Worm (Caenorhabditis elegans) whole organism, L4 larva: ENCODE data around the gene gck-4.

Experiments used
- F10B5.3 ChIP-seq: sonication (generic microtip); optimal IDR thresholded peaks from 2 replicates; lab custom pipeline; 2016; ENCODE audit warnings: mild to moderate bottlenecking, missing genetic modification characterization, missing compliant biosample characterization
- F26F4.8 ChIP-seq: fragments of 200-800 bp; sonication (Bioruptor generic); conservative IDR thresholded peaks from 2 replicates; pipeline ENCODE4 v1.3.6; 2022; ENCODE audit warnings: missing genetic modification characterization, missing compliant biosample characterization
- F44E2.7 ChIP-seq: fragments of 200-800 bp; sonication (Bioruptor generic); IDR thresholded peaks from 2 replicates; pipeline ENCODE4 v2.1.2; 2022; ENCODE audit warnings: missing genetic modification characterization, missing compliant biosample characterization
- T20F7.1 ChIP-seq: fragments of 200-800 bp; sonication (Bioruptor generic); optimal IDR thresholded peaks from 2 replicates; lab custom pipeline; 2018; ENCODE audit warnings: mild to moderate bottlenecking, missing genetic modification characterization, missing compliant biosample characterization
- T26A8.4 ChIP-seq: fragments of 200-800 bp; sonication (Bioruptor generic); IDR thresholded peaks from 2 replicates; pipeline ENCODE4 v1.3.6; 2022; ENCODE audit warnings: missing genetic modification characterization, missing compliant biosample characterization
- ceh-44 ChIP-seq: fragments of 200-800 bp; sonication (Bioruptor generic); IDR thresholded peaks from 2 replicates; pipeline ENCODE4 v1.3.6; 2022; ENCODE audit warnings: missing genetic modification reagents, missing genetic modification characterization, missing compliant biosample characterization
- ceh-62 ChIP-seq: sonication (generic microtip); optimal IDR thresholded peaks from 2 replicates; lab custom pipeline; 2017; ENCODE audit warnings: missing biosample characterization, missing genetic modification characterization
- cey-2 ChIP-seq: sonication (generic microtip); optimal IDR thresholded peaks from 3 replicates; lab custom pipeline; 2017; ENCODE audit warnings: missing genetic modification characterization, mild to moderate bottlenecking, missing compliant biosample characterization, antibody characterized with exemption, borderline replicate concordance; ENCODE audit not compliant: insufficient read depth
- ctbp-1 ChIP-seq: fragments of 200-800 bp; sonication (Bioruptor generic); IDR thresholded peaks from 2 replicates; pipeline ENCODE4 v1.3.6; 2022; ENCODE audit warnings: missing genetic modification reagents, missing genetic modification characterization, missing compliant biosample characterization
- daf-12 ChIP-seq: fragments of 150-350 bp; optimal IDR thresholded peaks from 2 replicates; lab custom pipeline; 2014; ENCODE audit warnings: missing biosample characterization, missing genetic modification reagents, missing genetic modification characterization
- daf-16 ChIP-seq, 3 experiments: sonication (generic microtip); optimal IDR thresholded peaks; 2 replicates each; lab custom pipeline; 2016 to 2017; ENCODE audit warnings: missing genetic modification characterization in 3 of 3, missing genetic modification reagents in 3 of 3, mild to moderate bottlenecking in 2 of 3, missing compliant biosample characterization in 2 of 3, missing biosample characterization in 1 of 3, moderate library complexity in 1 of 3
- dmd-6 ChIP-seq: fragments of 200-800 bp; sonication (Bioruptor generic); IDR thresholded peaks from 2 replicates; pipeline ENCODE4 v1.3.6; 2022; ENCODE audit warnings: missing genetic modification reagents, missing genetic modification characterization, missing compliant biosample characterization
- dmd-8 ChIP-seq: fragments of 200-800 bp; sonication (Bioruptor generic); IDR thresholded peaks from 2 replicates; pipeline ENCODE4 v1.3.6; 2022; ENCODE audit warnings: missing genetic modification characterization, missing compliant biosample characterization
- dmd-9 ChIP-seq: fragments of 200-800 bp; sonication (Bioruptor generic); IDR thresholded peaks from 2 replicates; pipeline ENCODE4 v1.3.6; 2022; ENCODE audit warnings: missing genetic modification reagents, missing genetic modification characterization, missing compliant biosample characterization
- duxl-1 ChIP-seq: sonication (generic microtip); optimal IDR thresholded peaks from 2 replicates; lab custom pipeline; 2016; ENCODE audit warnings: mild to moderate bottlenecking, missing genetic modification characterization, moderate library complexity, missing compliant biosample characterization; ENCODE audit not compliant: poor library complexity
- dve-1 ChIP-seq: sonication (generic microtip); optimal IDR thresholded peaks from 2 replicates; lab custom pipeline; 2017; ENCODE audit warnings: antibody characterized with exemption, mild to moderate bottlenecking, missing genetic modification characterization, missing compliant biosample characterization; ENCODE audit not compliant: insufficient read depth
- fkh-10 ChIP-seq: fragments of 150-350 bp; optimal IDR thresholded peaks from 2 replicates; lab custom pipeline; 2014; ENCODE audit warnings: missing biosample characterization, missing genetic modification reagents, missing genetic modification characterization
- gei-8 ChIP-seq: fragments of 200-800 bp; sonication (Bioruptor generic); optimal IDR thresholded peaks from 2 replicates; lab custom pipeline; 2018; ENCODE audit warnings: mild to moderate bottlenecking, missing genetic modification characterization, missing compliant biosample characterization
- hlh-11 ChIP-seq: fragments of 200-800 bp; sonication (Bioruptor generic); optimal IDR thresholded peaks from 2 replicates; lab custom pipeline; 2018; ENCODE audit warnings: mild to moderate bottlenecking, missing genetic modification characterization, missing compliant biosample characterization
- lim-7 ChIP-seq: fragments of 200-800 bp; sonication (Bioruptor generic); IDR thresholded peaks from 2 replicates; pipeline ENCODE4 v1.3.6; 2022; ENCODE audit warnings: missing genetic modification characterization, missing compliant biosample characterization
- lin-1 ChIP-seq: fragments of 200-800 bp; sonication (Bioruptor generic); IDR thresholded peaks from 2 replicates; pipeline ENCODE4 v1.3.6; 2022; ENCODE audit warnings: missing genetic modification reagents, missing genetic modification characterization, missing compliant biosample characterization
- lin-13 ChIP-seq: fragments of 150-350 bp; optimal IDR thresholded peaks from 2 replicates; lab custom pipeline; 2014; ENCODE audit warnings: missing biosample characterization, missing genetic modification reagents, missing genetic modification characterization
- lin-29 ChIP-seq: fragments of 200-800 bp; sonication (Bioruptor generic); IDR thresholded peaks from 2 replicates; pipeline ENCODE4 v1.3.6; 2022; ENCODE audit warnings: missing genetic modification reagents, missing genetic modification characterization, missing compliant biosample characterization
- lin-38 ChIP-seq: fragments of 200-800 bp; sonication (Bioruptor generic); IDR thresholded peaks from 2 replicates; pipeline ENCODE4 v1.3.6; 2022; ENCODE audit warnings: missing genetic modification reagents, missing genetic modification characterization, missing compliant biosample characterization
- lir-3 ChIP-seq: sonication (generic microtip); optimal IDR thresholded peaks from 2 replicates; lab custom pipeline; 2016; ENCODE audit warnings: mild to moderate bottlenecking, missing genetic modification characterization, missing compliant biosample characterization
- lsy-2 ChIP-seq, 2 experiments: fragments of 150-350 bp in 1 of 2; sonication (generic microtip) in 1 of 2; optimal IDR thresholded peaks; 2 replicates each; lab custom pipeline; 2014 to 2017; ENCODE audit warnings: missing biosample characterization in 2 of 2, missing genetic modification characterization in 2 of 2
- madf-9 ChIP-seq: fragments of 200-800 bp; sonication (Bioruptor generic); conservative IDR thresholded peaks from 2 replicates; pipeline ENCODE4 v1.3.6; 2022; ENCODE audit warnings: missing genetic modification reagents, missing genetic modification characterization, missing compliant biosample characterization
- mdl-1 ChIP-seq, 2 experiments: fragments of 150-350 bp in 1 of 2; sonication (generic microtip) in 1 of 2; optimal IDR thresholded peaks; 2 replicates each; lab custom pipeline; 2014 to 2017; ENCODE audit warnings: missing biosample characterization in 2 of 2, missing genetic modification characterization in 2 of 2
- mep-1 ChIP-seq: fragments of 150-350 bp; sonication (generic microtip); optimal IDR thresholded peaks from 3 replicates; lab custom pipeline; 2014; ENCODE audit warnings: missing biosample characterization, missing genetic modification characterization
- mxl-3 ChIP-seq: fragments of 200-800 bp; sonication (Bioruptor generic); optimal IDR thresholded peaks from 2 replicates; lab custom pipeline; 2018; ENCODE audit warnings: mild to moderate bottlenecking, missing genetic modification characterization, missing compliant biosample characterization
- nhr-10 ChIP-seq: fragments of 150-350 bp; optimal IDR thresholded peaks from 2 replicates; lab custom pipeline; 2014; ENCODE audit warnings: missing biosample characterization, missing genetic modification characterization
- nhr-111 ChIP-seq: fragments of 200-800 bp; sonication (Bioruptor generic); optimal IDR thresholded peaks from 2 replicates; lab custom pipeline; 2018; ENCODE audit warnings: mild to moderate bottlenecking, missing genetic modification characterization, missing compliant biosample characterization
- nhr-237 ChIP-seq: sonication (generic microtip); optimal IDR thresholded peaks from 2 replicates; lab custom pipeline; 2017; ENCODE audit warnings: missing biosample characterization, missing genetic modification characterization
- nhr-28 ChIP-seq: fragments of 150-350 bp; optimal IDR thresholded peaks from 2 replicates; lab custom pipeline; 2014; ENCODE audit warnings: missing biosample characterization, missing genetic modification characterization
- nhr-41 ChIP-seq: fragments of 200-800 bp; sonication (Bioruptor generic); IDR thresholded peaks from 2 replicates; pipeline ENCODE4 v1.3.6; 2022; ENCODE audit warnings: missing genetic modification reagents, missing genetic modification characterization, missing compliant biosample characterization
- nhr-42 ChIP-seq: fragments of 200-800 bp; sonication (Bioruptor generic); IDR thresholded peaks from 2 replicates; pipeline ENCODE4 v1.3.6; 2022; ENCODE audit warnings: missing genetic modification characterization, missing compliant biosample characterization
- nhr-48 ChIP-seq: sonication (generic microtip); optimal IDR thresholded peaks from 2 replicates; lab custom pipeline; 2016; ENCODE audit warnings: mild to moderate bottlenecking, missing genetic modification characterization, missing compliant biosample characterization
- nhr-6 ChIP-seq: fragments of 150-350 bp; optimal IDR thresholded peaks from 2 replicates; lab custom pipeline; 2014; ENCODE audit warnings: missing biosample characterization, missing genetic modification characterization
- nhr-77 ChIP-seq: fragments of 150-350 bp; optimal IDR thresholded peaks from 2 replicates; lab custom pipeline; 2014; ENCODE audit warnings: missing biosample characterization, missing genetic modification characterization
- pha-4 ChIP-seq, 2 experiments: fragments of 150-350 bp in 1 of 2; fragments of 200-800 bp in 1 of 2; sonication (Bioruptor generic) in 1 of 2; IDR thresholded peaks in 1 of 2; optimal IDR thresholded peaks in 1 of 2; 2 replicates each; pipeline versions ENCODE4 v1.3.6 to Lab custom; 2014 to 2022; ENCODE audit warnings: missing genetic modification characterization in 2 of 2, missing genetic modification reagents in 2 of 2, missing biosample characterization in 1 of 2, missing compliant biosample characterization in 1 of 2
- php-3 ChIP-seq: fragments of 200-800 bp; sonication (Bioruptor generic); IDR thresholded peaks from 2 replicates; pipeline ENCODE4 v1.3.6; 2022; ENCODE audit warnings: missing genetic modification reagents, missing genetic modification characterization, missing compliant biosample characterization
- sdz-12 ChIP-seq: fragments of 200-800 bp; sonication (Bioruptor generic); optimal IDR thresholded peaks from 2 replicates; lab custom pipeline; 2018; ENCODE audit warnings: mild to moderate bottlenecking, missing genetic modification characterization, missing compliant biosample characterization
- set-16 ChIP-seq: fragments of 200-800 bp; sonication (Bioruptor generic); IDR thresholded peaks from 2 replicates; pipeline ENCODE4 v1.3.6; 2022; ENCODE audit warnings: missing genetic modification reagents, missing genetic modification characterization, missing compliant biosample characterization
- spr-3 ChIP-seq: fragments of 200-800 bp; sonication (Bioruptor generic); optimal IDR thresholded peaks from 2 replicates; lab custom pipeline; 2018; ENCODE audit warnings: mild to moderate bottlenecking, missing genetic modification characterization, missing compliant biosample characterization
- tra-1 ChIP-seq: fragments of 200-800 bp; sonication (Bioruptor generic); IDR thresholded peaks from 2 replicates; pipeline ENCODE4 v1.3.6; 2022; ENCODE audit warnings: missing genetic modification reagents, missing genetic modification characterization, missing compliant biosample characterization
- unc-130 ChIP-seq: sonication (generic microtip); optimal IDR thresholded peaks from 2 replicates; lab custom pipeline; 2016; ENCODE audit warnings: missing genetic modification reagents, missing genetic modification characterization, missing compliant biosample characterization
- vab-7 ChIP-seq: fragments of 200-800 bp; sonication (Bioruptor generic); IDR thresholded peaks from 2 replicates; pipeline ENCODE4 v1.3.6; 2022; ENCODE audit warnings: missing genetic modification reagents, missing genetic modification characterization, missing compliant biosample characterization
- zfp-2 ChIP-seq: sonication (generic microtip); optimal IDR thresholded peaks from 2 replicates; lab custom pipeline; 2016; ENCODE audit warnings: mild to moderate bottlenecking, missing genetic modification characterization, missing compliant biosample characterization
- zfp-3 ChIP-seq: fragments of 200-800 bp; sonication (Bioruptor generic); conservative IDR thresholded peaks from 2 replicates; pipeline ENCODE4 v1.3.6; 2022; ENCODE audit warnings: missing genetic modification reagents, missing genetic modification characterization, missing compliant biosample characterization
- zip-2 ChIP-seq: fragments of 150-350 bp; optimal IDR thresholded peaks from 2 replicates; lab custom pipeline; 2014; ENCODE audit warnings: missing biosample characterization, missing genetic modification characterization

Gene gck-4

ce11 chrX:13653573-13653972, 23.4 kb upstream of the gck-4 start:
- no peak for TF ChIP-seq hlh-11 (tag; lab: Kevin White, UChicago)
- TF ChIP-seq nhr-77 = no peak
- TF ChIP-seq nhr-237 (tag; lab: Kevin White, UChicago) = no peak
- 0 out of 2 replicates have a peak, but pooled peaks have one; percentile 12 for TF ChIP-seq nhr-41 (GFP tag; lab: Robert Waterston, UW)
- no peak for TF ChIP-seq nhr-111 (GFP tag; lab: Kevin White, UChicago)
- no peak for TF ChIP-seq F10B5.3 (tag; lab: Kevin White, UChicago)
- peak; percentile 3 for TF ChIP-seq gei-8
- no peak for TF ChIP-seq lin-29 (GFP tag; lab: Robert Waterston, UW)
- no peak for TF ChIP-seq dmd-6 (GFP tag; lab: Robert Waterston, UW)
- TF ChIP-seq dve-1 (tag; lab: Kevin White, UChicago) = peak; percentile 1
- peak; percentile 67 for TF ChIP-seq vab-7
- peak; percentile 45 for TF ChIP-seq nhr-48
- TF ChIP-seq duxl-1 (tag; lab: Kevin White, UChicago) = peak; percentile 63
- peak; percentile 17 for TF ChIP-seq T20F7.1 (GFP tag; lab: Kevin White, UChicago)
- peak; percentile 85 for TF ChIP-seq F26F4.8 (GFP tag; lab: Robert Waterston, UW)
- peak; percentile 47 for TF ChIP-seq lir-3 (tag; lab: Kevin White, UChicago)
- no peak for TF ChIP-seq mxl-3 (GFP tag; lab: Kevin White, UChicago)
- no peak; the same call in 1 of the 2 replicates for TF ChIP-seq lin-38 (GFP tag; lab: Robert Waterston, UW)
- peak; percentile 26 to 74 for TF ChIP-seq daf-16 (GFP tag; optimal IDR thresholded peaks at IDR 0.05; lab: Kevin White, UChicago)
- no peak for TF ChIP-seq daf-16 (tag; optimal IDR thresholded peaks at IDR 0.05; lab: Kevin White, UChicago)
- no peak for TF ChIP-seq sdz-12 (GFP tag; lab: Kevin White, UChicago)
- TF ChIP-seq lin-13 = no peak
- no peak for TF ChIP-seq nhr-28 (tag; lab: Kevin White, UChicago)
- no peak for TF ChIP-seq nhr-42 (GFP tag; lab: Robert Waterston, UW)
- peak; percentile 70; the same call in 1 of the 2 replicates for TF ChIP-seq pha-4 (GFP tag; IDR thresholded peaks at IDR 0.05; lab: Robert Waterston, UW)
- TF ChIP-seq pha-4 (tag; optimal IDR thresholded peaks at IDR 0.05; lab: Kevin White, UChicago) = no peak
- no peak for TF ChIP-seq nhr-10
- TF ChIP-seq zip-2 = peak; percentile 13
- no peak for TF ChIP-seq F44E2.7 (GFP tag; lab: Robert Waterston, UW)
- peak; percentile 11 for TF ChIP-seq mep-1
- no peak for TF ChIP-seq lin-1 (GFP tag; lab: Robert Waterston, UW)
- TF ChIP-seq zfp-3 (GFP tag; lab: Robert Waterston, UW) = no peak
- peak; percentile 84 for TF ChIP-seq lim-7
- TF ChIP-seq tra-1 = 0 out of 2 replicates have a peak, but pooled peaks have one; percentile 38
- no peak for TF ChIP-seq set-16 (GFP tag; lab: Robert Waterston, UW)
- TF ChIP-seq spr-3 (GFP tag; lab: Kevin White, UChicago) = no peak
- TF ChIP-seq cey-2 (tag; lab: Kevin White, UChicago) = no peak
- TF ChIP-seq zfp-2 (tag; lab: Kevin White, UChicago) = peak; percentile 8
- no peak for TF ChIP-seq ceh-62
- no peak for TF ChIP-seq dmd-9 (GFP tag; lab: Robert Waterston, UW)
- TF ChIP-seq madf-9 (GFP tag; lab: Robert Waterston, UW) = peak; percentile 63; the same call in 1 of the 2 replicates
- peak; percentile 87 for TF ChIP-seq dmd-8 (GFP tag; lab: Robert Waterston, UW)
- no peak for TF ChIP-seq ctbp-1 (GFP tag; lab: Robert Waterston, UW)
- TF ChIP-seq fkh-10 (GFP tag; lab: Kevin White, UChicago) = no peak
- peak; percentile 14 for TF ChIP-seq nhr-6 (tag; lab: Kevin White, UChicago)
- TF ChIP-seq ceh-44 (GFP tag; lab: Robert Waterston, UW) = no peak
- no peak for TF ChIP-seq mdl-1 (tag; optimal IDR thresholded peaks at IDR 0.05; lab: Kevin White, UChicago)
- TF ChIP-seq php-3 (GFP tag; lab: Robert Waterston, UW) = peak; percentile 47; the same call in 1 of the 2 replicates
- no peak for TF ChIP-seq lsy-2 (tag; optimal IDR thresholded peaks at IDR 0.05; lab: Kevin White, UChicago)
- no peak; the same call in none of the 2 replicates for TF ChIP-seq T26A8.4 (GFP tag; lab: Robert Waterston, UW)
- peak; percentile 44 for TF ChIP-seq unc-130
- no peak for TF ChIP-seq daf-12 (tag; lab: Kevin White, UChicago)
